Worm (Caenorhabditis elegans) whole organism, L2 larva: ENCODE data around the gene F19B2.7.

Experiments
- R02D3.7 ChIP-seq: fragments of 150-350 bp; optimal IDR thresholded peaks from 2 replicates; lab custom pipeline; 2014; ENCODE audit warnings: missing biosample characterization, missing genetic modification characterization
- ZK546.5 ChIP-seq: sonication (generic microtip); optimal IDR thresholded peaks from 2 replicates; lab custom pipeline; 2017; ENCODE audit warnings: missing biosample characterization, missing genetic modification characterization
- ama-1 ChIP-seq: fragments of 150-350 bp; optimal IDR thresholded peaks from 2 replicates; lab custom pipeline; 2018; ENCODE audit warnings: inconsistent platforms
- blmp-1 ChIP-seq: sonication (generic microtip); optimal IDR thresholded peaks from 2 replicates; lab custom pipeline; 2017; ENCODE audit warnings: missing genetic modification characterization, mild to moderate bottlenecking, missing compliant biosample characterization, antibody characterized with exemption, moderate library complexity; ENCODE audit not compliant: insufficient read depth
- egl-27 ChIP-seq: sonication (generic microtip); optimal IDR thresholded peaks from 3 replicates; lab custom pipeline; 2017; ENCODE audit warnings: missing biosample characterization, missing genetic modification reagents, missing genetic modification characterization
- fos-1 ChIP-seq: fragments of 150-350 bp; optimal IDR thresholded peaks from 2 replicates; lab custom pipeline; 2014; ENCODE audit warnings: missing biosample characterization, missing genetic modification characterization
- lin-13 ChIP-seq: fragments of 150-350 bp; optimal IDR thresholded peaks from 2 replicates; lab custom pipeline; 2014; ENCODE audit warnings: missing biosample characterization, missing genetic modification reagents, missing genetic modification characterization
- lin-39 ChIP-seq: fragments of 150-350 bp; optimal IDR thresholded peaks from 2 replicates; lab custom pipeline; 2014; ENCODE audit warnings: missing biosample characterization, missing genetic modification reagents, missing genetic modification characterization
- lsy-2 ChIP-seq, 2 experiments: fragments of 150-350 bp in 1 of 2; sonication (generic microtip) in 1 of 2; optimal IDR thresholded peaks; 2 replicates each; lab custom pipeline; 2014 to 2017; ENCODE audit warnings: missing biosample characterization in 2 of 2, missing genetic modification characterization in 2 of 2
- nhr-12 ChIP-seq: fragments of 150-350 bp; optimal IDR thresholded peaks from 2 replicates; lab custom pipeline; 2014; ENCODE audit warnings: missing biosample characterization, missing genetic modification characterization
- unc-62 ChIP-seq: fragments of 150-350 bp; optimal IDR thresholded peaks from 2 replicates; lab custom pipeline; 2014; ENCODE audit warnings: missing biosample characterization, missing genetic modification reagents, missing genetic modification characterization
- zag-1 ChIP-seq: fragments of 150-350 bp; optimal IDR thresholded peaks from 2 replicates; lab custom pipeline; 2014; ENCODE audit warnings: missing biosample characterization, missing genetic modification characterization
- ztf-11 ChIP-seq: sonication (generic microtip); optimal IDR thresholded peaks from 2 replicates; lab custom pipeline; 2017; ENCODE audit warnings: missing biosample characterization, missing genetic modification characterization

- TF ChIP-seq R02D3.7 (tag; lab: Kevin White, UChicago) (no peak), lin-39 (no peak), fos-1 (no peak), lin-13 (GFP tag; lab: Kevin White, UChicago) (no peak), egl-27 (tag; lab: Kevin White, UChicago) (no peak), ama-1 (lab: Kevin White, UChicago) (no peak), nhr-12 (tag; lab: Kevin White, UChicago) (no peak), ZK546.5 (tag; lab: Kevin White, UChicago) (no peak), zag-1 (no peak), ztf-11 (tag; lab: Kevin White, UChicago) (no peak), unc-62 (GFP tag; lab: Kevin White, UChicago) (no peak), blmp-1 (tag; lab: Kevin White, UChicago) (no peak), lsy-2 (tag; optimal IDR thresholded peaks at IDR 0.05; lab: Kevin White, UChicago) (no peak)
Measured at ce11 chrV:20138407-20139044, 13.0 kb upstream of the F19B2.7 start, which contains the start of gene Y113G7A.14.
